Fruit fly (Drosophila melanogaster) whole organism, pupa: ENCODE data around the gene arm.

Experiments used
- CG10348 ChIP-seq: fragments of 200-800 bp; sonication (Bioruptor generic); IDR thresholded peaks from 2 replicates; pipeline ENCODE4 v1.3.6; 2022; ENCODE audit warnings: missing biosample characterization, missing genetic modification characterization
- CG12605 ChIP-seq: fragments of 200-800 bp; sonication (Bioruptor generic); IDR thresholded peaks from 2 replicates; pipeline ENCODE4 v1.3.6; 2022; ENCODE audit warnings: missing biosample characterization, missing genetic modification characterization
- CG13204 ChIP-seq: fragments of 200-800 bp; sonication (Bioruptor generic); optimal IDR thresholded peaks from 2 replicates; lab custom pipeline; 2018; ENCODE audit warnings: missing biosample characterization, mild to moderate bottlenecking, missing genetic modification characterization, moderate library complexity
- CG14655 ChIP-seq: fragments of 200-800 bp; sonication (Bioruptor generic); optimal IDR thresholded peaks from 3 replicates; lab custom pipeline; 2017; ENCODE audit warnings: mild to moderate bottlenecking, missing biosample characterization, missing genetic modification reagents, missing genetic modification characterization
- CG15710 ChIP-seq: fragments of 200-800 bp; sonication (Bioruptor generic); optimal IDR thresholded peaks from 2 replicates; lab custom pipeline; 2018; ENCODE audit warnings: missing biosample characterization, mild to moderate bottlenecking, missing genetic modification characterization, moderate library complexity
- CG17806 ChIP-seq: fragments of 200-800 bp; sonication (Bioruptor generic); optimal IDR thresholded peaks from 2 replicates; lab custom pipeline; 2018; ENCODE audit warnings: missing biosample characterization, mild to moderate bottlenecking, missing genetic modification characterization, moderate library complexity
- CG32121 ChIP-seq: fragments of 200-800 bp; sonication (Bioruptor generic); IDR thresholded peaks from 2 replicates; pipeline ENCODE4 v1.3.6; 2022; ENCODE audit warnings: missing biosample characterization, missing genetic modification characterization
- CG34367 ChIP-seq: fragments of 200-800 bp; sonication (Bioruptor generic); optimal IDR thresholded peaks from 2 replicates; lab custom pipeline; 2018; ENCODE audit warnings: missing biosample characterization, mild to moderate bottlenecking, missing genetic modification characterization
- CG4496 ChIP-seq: fragments of 200-800 bp; sonication (Bioruptor generic); IDR thresholded peaks from 3 replicates; pipeline ENCODE4 v1.3.6; 2022; ENCODE audit warnings: missing biosample characterization, missing genetic modification characterization
- CG8159 ChIP-seq: fragments of 200-800 bp; sonication (Bioruptor generic); optimal IDR thresholded peaks from 3 replicates; lab custom pipeline; 2018; ENCODE audit warnings: missing biosample characterization, mild to moderate bottlenecking, missing genetic modification characterization, moderate library complexity
- CG8301 ChIP-seq: fragments of 200-800 bp; sonication (Bioruptor generic); optimal IDR thresholded peaks from 2 replicates; lab custom pipeline; 2018; ENCODE audit warnings: missing biosample characterization, mild to moderate bottlenecking, missing genetic modification characterization
- CG9948 ChIP-seq: fragments of 200-800 bp; sonication (Bioruptor generic); optimal IDR thresholded peaks from 2 replicates; lab custom pipeline; 2018; ENCODE audit warnings: missing biosample characterization, mild to moderate bottlenecking, missing genetic modification characterization, moderate library complexity
- D1 ChIP-seq: fragments of 200-800 bp; sonication (Bioruptor generic); optimal IDR thresholded peaks from 2 replicates; lab custom pipeline; 2018; ENCODE audit warnings: missing biosample characterization, mild to moderate bottlenecking, missing genetic modification characterization, moderate library complexity
- EcR ChIP-seq: fragments of 200-800 bp; sonication (Bioruptor generic); optimal IDR thresholded peaks from 3 replicates; lab custom pipeline; 2019; ENCODE audit warnings: missing biosample characterization, missing genetic modification characterization, mild to moderate bottlenecking, moderate library complexity, missing genetic modification reagents
- Ets98B ChIP-seq: fragments of 200-800 bp; sonication (Bioruptor generic); IDR thresholded peaks from 2 replicates; pipeline ENCODE4 v1.3.6; 2022; ENCODE audit warnings: missing biosample characterization, missing genetic modification characterization
- Pif1A ChIP-seq: fragments of 200-800 bp; sonication (Bioruptor generic); optimal IDR thresholded peaks from 3 replicates; lab custom pipeline; 2016; ENCODE audit warnings: missing biosample characterization, missing genetic modification characterization
- Pif1B ChIP-seq: fragments of 200-800 bp; sonication (Bioruptor generic); optimal IDR thresholded peaks from 3 replicates; lab custom pipeline; 2016; ENCODE audit warnings: missing biosample characterization, missing genetic modification characterization
- Snoo ChIP-seq: fragments of 200-800 bp; sonication (Bioruptor generic); optimal IDR thresholded peaks from 3 replicates; lab custom pipeline; 2017; ENCODE audit warnings: missing biosample characterization, mild to moderate bottlenecking, missing genetic modification characterization, inconsistent platforms
- fd96Ca ChIP-seq: fragments of 200-800 bp; sonication (Bioruptor generic); IDR thresholded peaks from 3 replicates; pipeline ENCODE4 v1.3.6; 2022; ENCODE audit warnings: missing biosample characterization, missing genetic modification characterization
- gl ChIP-seq: fragments of 200-800 bp; sonication (Bioruptor generic); optimal IDR thresholded peaks from 2 replicates; lab custom pipeline; 2018; ENCODE audit warnings: missing biosample characterization, mild to moderate bottlenecking, missing genetic modification characterization
- rn ChIP-seq: fragments of 200-800 bp; sonication (Bioruptor generic); IDR thresholded peaks from 2 replicates; pipeline ENCODE4 v1.3.6; 2022; ENCODE audit warnings: missing biosample characterization, missing genetic modification characterization

arm gene

dm6 chrX:1900123-1900818, at the start of gene arm:
Gene arm, minus strand, starts transcription at chrX:1900646.
- TF ChIP-seq CG17806 (tag; lab: Kevin White, UChicago) (no peak), CG10348 (GFP tag; lab: Robert Waterston, UW) (no peak), CG8159 (peak; percentile 12)
- TF ChIP-seq, all 21 proteins: peak for 1

dm6 chrX:1949598-1949997, 49.2 kb upstream of the arm start:
- TF ChIP-seq D1: no peak
- no peak for TF ChIP-seq CG34367 (tag; lab: Kevin White, UChicago)
- no peak for TF ChIP-seq EcR (GFP tag; lab: Kevin White, UChicago)
- no peak for TF ChIP-seq CG12605 (GFP tag; lab: Robert Waterston, UW)
- no peak for TF ChIP-seq gl
- TF ChIP-seq fd96Ca (GFP tag; lab: Robert Waterston, UW): no peak
- TF ChIP-seq CG15710 (tag; lab: Kevin White, UChicago): no peak
- no peak for TF ChIP-seq CG13204 (GFP tag; lab: Kevin White, UChicago)
- TF ChIP-seq CG8301 (tag; lab: Kevin White, UChicago): no peak
- TF ChIP-seq Snoo (tag; lab: Kevin White, UChicago): no peak
- no peak for TF ChIP-seq CG14655 (GFP tag; lab: Kevin White, UChicago)
- no peak for TF ChIP-seq CG17806 (tag; lab: Kevin White, UChicago)
- TF ChIP-seq CG8159: no peak
- no peak for TF ChIP-seq Ets98B (GFP tag; lab: Robert Waterston, UW)
- TF ChIP-seq CG4496 (GFP tag; lab: Robert Waterston, UW): no peak
- no peak for TF ChIP-seq Pif1B (GFP tag; lab: Kevin White, UChicago)
- TF ChIP-seq CG10348 (GFP tag; lab: Robert Waterston, UW): no peak
- TF ChIP-seq, all 21 proteins: peak for 0

- TF ChIP-seq fd96Ca (GFP tag; lab: Robert Waterston, UW) (peak; percentile 97), CG9948 (tag; lab: Kevin White, UChicago) (peak; percentile 85), CG10348 (GFP tag; lab: Robert Waterston, UW) (no peak), CG32121 (GFP tag; lab: Robert Waterston, UW) (peak; percentile 94), CG8159 (peak; percentile 99), Pif1A (GFP tag; lab: Kevin White, UChicago) (peak; percentile 93), CG14655 (GFP tag; lab: Kevin White, UChicago) (peak; percentile 95), CG4496 (GFP tag; lab: Robert Waterston, UW) (peak; percentile 98), CG8301 (tag; lab: Kevin White, UChicago) (peak; percentile 95), CG34367 (tag; lab: Kevin White, UChicago) (peak; percentile 91), Snoo (tag; lab: Kevin White, UChicago) (peak; percentile 90), Pif1B (GFP tag; lab: Kevin White, UChicago) (peak; percentile 93), gl (peak; percentile 69), CG17806 (tag; lab: Kevin White, UChicago) (peak; percentile 88), Ets98B (GFP tag; lab: Robert Waterston, UW) (peak; percentile 94), rn (GFP tag; lab: Robert Waterston, UW) (peak; percentile 84), CG15710 (tag; lab: Kevin White, UChicago) (peak; percentile 86), EcR (GFP tag; lab: Kevin White, UChicago) (no peak), D1 (peak; percentile 44), CG13204 (GFP tag; lab: Kevin White, UChicago) (peak; percentile 66), CG12605 (GFP tag; lab: Robert Waterston, UW) (peak; percentile 96)
These were observed 48.1 kb upstream of the arm start for dm6 chrX:1948508-1949065.

- TF ChIP-seq Pif1B (GFP tag; lab: Kevin White, UChicago) (no peak), CG12605 (GFP tag; lab: Robert Waterston, UW) (no peak), CG8159 (no peak), CG34367 (tag; lab: Kevin White, UChicago) (no peak), CG8301 (tag; lab: Kevin White, UChicago) (no peak), CG15710 (tag; lab: Kevin White, UChicago) (peak; percentile 5), CG13204 (GFP tag; lab: Kevin White, UChicago) (peak; percentile 26), gl (peak; percentile 10), CG14655 (GFP tag; lab: Kevin White, UChicago) (no peak), Snoo (tag; lab: Kevin White, UChicago) (no peak), CG10348 (GFP tag; lab: Robert Waterston, UW) (no peak), CG4496 (GFP tag; lab: Robert Waterston, UW) (no peak), Pif1A (GFP tag; lab: Kevin White, UChicago) (peak; percentile 40), EcR (GFP tag; lab: Kevin White, UChicago) (peak; percentile 100), CG32121 (GFP tag; lab: Robert Waterston, UW) (no peak), CG17806 (tag; lab: Kevin White, UChicago) (no peak)
These were observed 47.5 kb upstream of the arm start for dm6 chrX:1947900-1948374.

DNA sequence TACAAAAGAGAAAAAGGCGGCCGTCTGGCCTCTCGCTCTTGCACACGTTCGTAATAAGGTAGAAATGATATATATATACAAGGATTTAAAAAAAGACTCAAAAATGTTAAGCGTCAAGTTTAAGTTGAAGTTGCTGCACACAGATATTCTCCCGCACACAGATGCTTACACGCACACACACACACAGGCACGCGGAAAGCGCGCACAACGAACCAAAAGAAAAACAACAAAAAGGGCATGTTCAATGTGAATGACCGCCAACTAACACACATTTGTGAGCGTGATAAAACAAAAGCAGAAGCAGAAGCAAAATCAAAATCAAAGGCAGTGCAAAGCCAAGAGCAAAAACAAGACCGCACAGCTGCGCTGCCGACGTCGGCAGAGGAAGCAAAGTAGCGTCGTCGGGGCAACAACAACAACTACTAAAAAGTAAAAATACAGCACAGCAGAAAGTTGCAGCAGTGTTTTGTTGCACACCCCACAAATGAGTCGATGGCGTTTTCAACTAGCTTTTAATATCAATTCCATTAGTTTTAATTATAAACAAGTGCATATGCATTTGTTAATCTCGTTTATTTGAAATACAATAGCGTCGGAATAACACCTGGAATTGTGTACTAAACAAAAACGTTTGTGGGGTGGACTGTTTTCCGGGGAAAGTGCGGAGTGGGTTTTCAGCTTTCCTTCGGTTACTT, 46.9 kb upstream of the arm start:
- TF ChIP-seq CG14655 (GFP tag; lab: Kevin White, UChicago) (peak; percentile 99), CG12605 (GFP tag; lab: Robert Waterston, UW) (peak; percentile 97), gl (peak; percentile 92), CG32121 (GFP tag; lab: Robert Waterston, UW) (peak; percentile 98), CG4496 (GFP tag; lab: Robert Waterston, UW) (peak; percentile 99), CG8301 (tag; lab: Kevin White, UChicago) (peak; percentile 98), CG8159 (peak; percentile 96), Pif1A (GFP tag; lab: Kevin White, UChicago) (peak; percentile 99), CG9948 (tag; lab: Kevin White, UChicago) (peak; percentile 98), Ets98B (GFP tag; lab: Robert Waterston, UW) (peak; percentile 98), EcR (GFP tag; lab: Kevin White, UChicago) (peak; percentile 96), rn (GFP tag; lab: Robert Waterston, UW) (peak; percentile 95), CG15710 (tag; lab: Kevin White, UChicago) (peak; percentile 97), CG34367 (tag; lab: Kevin White, UChicago) (peak; percentile 97), fd96Ca (GFP tag; lab: Robert Waterston, UW) (peak; percentile 99), CG17806 (tag; lab: Kevin White, UChicago) (peak; percentile 97), D1 (peak; percentile 94), CG13204 (GFP tag; lab: Kevin White, UChicago) (peak; percentile 93), Snoo (tag; lab: Kevin White, UChicago) (peak; percentile 98), CG10348 (GFP tag; lab: Robert Waterston, UW) (peak; percentile 65), Pif1B (GFP tag; lab: Kevin White, UChicago) (peak; percentile 98)
